Comparison of ENCODE assay signal across 8 worm cellular contexts in genomic region chrII:5688959-5689358, ce11.
TF ChIP-seq lines count a peak whose summit lies in the region.

Gene C25H3.11 (minus strand): TSS chrII:5689040.

TF ChIP-seq in whole organism, L1 larva, 84 proteins besides CTCF, POLR2A, EP300 and RAD21 (continues in another document):
- TF ChIP-seq nhr-20 (tag; optimal IDR thresholded peaks at IDR 0.05; lab: Kevin White, UChicago): peak; percentile 31
- peak; percentile 6 for TF ChIP-seq unc-130 (tag; optimal IDR thresholded peaks at IDR 0.05; lab: Kevin White, UChicago)
- TF ChIP-seq nhr-71 (tag; optimal IDR thresholded peaks at IDR 0.05; lab: Kevin White, UChicago): peak; percentile 40
- no peak for TF ChIP-seq fos-1 (tag; optimal IDR thresholded peaks at IDR 0.05; lab: Kevin White, UChicago)
- no peak for TF ChIP-seq ceh-90 (tag; optimal IDR thresholded peaks at IDR 0.05; lab: Kevin White, UChicago)
- no peak for TF ChIP-seq pax-3 (tag; optimal IDR thresholded peaks at IDR 0.05; lab: Kevin White, UChicago)
- TF ChIP-seq F16B12.6 (tag; optimal IDR thresholded peaks at IDR 0.05; lab: Kevin White, UChicago): no peak
- TF ChIP-seq xbp-1 (tag; optimal IDR thresholded peaks at IDR 0.05; lab: Kevin White, UChicago): no peak
- TF ChIP-seq snu-23 (GFP tag; optimal IDR thresholded peaks at IDR 0.05; lab: Kevin White, UChicago): peak; percentile 53
- peak; percentile 70 for TF ChIP-seq nhr-85 (tag; lab: Kevin White, UChicago)
- TF ChIP-seq dpl-1 (GFP tag; optimal IDR thresholded peaks at IDR 0.05; lab: Kevin White, UChicago): peak in 2 of 3 experiments; percentile 9 to 27
- TF ChIP-seq aha-1 (tag; optimal IDR thresholded peaks at IDR 0.05; lab: Kevin White, UChicago): no peak

TF ChIP-seq in whole organism, L2 larva, 48 proteins besides CTCF, POLR2A, EP300 and RAD21 (continues in another document):
- TF ChIP-seq nhr-10 (tag; optimal IDR thresholded peaks at IDR 0.05; lab: Kevin White, UChicago): no peak
- peak; percentile 59 for TF ChIP-seq crh-2 (tag; optimal IDR thresholded peaks at IDR 0.05; lab: Kevin White, UChicago)
- no peak for TF ChIP-seq snpc-4 (tag; optimal IDR thresholded peaks at IDR 0.05; lab: Kevin White, UChicago)
- TF ChIP-seq C34F6.9 (tag; optimal IDR thresholded peaks at IDR 0.05; lab: Kevin White, UChicago): peak; percentile 47
- peak; percentile 41 for TF ChIP-seq nhr-25 (tag; optimal IDR thresholded peaks at IDR 0.05; lab: Kevin White, UChicago)
- TF ChIP-seq sem-4 (tag; optimal IDR thresholded peaks at IDR 0.05; lab: Kevin White, UChicago): no peak
- peak; percentile 21 for TF ChIP-seq nhr-21 (tag; optimal IDR thresholded peaks at IDR 0.05; lab: Kevin White, UChicago)
- no peak for TF ChIP-seq skn-1 (tag; optimal IDR thresholded peaks at IDR 0.05; lab: Kevin White, UChicago)
- TF ChIP-seq unc-55 (GFP tag; optimal IDR thresholded peaks at IDR 0.05; lab: Kevin White, UChicago): peak; percentile 16
- peak; percentile 10 for TF ChIP-seq sma-3 (GFP tag; optimal IDR thresholded peaks at IDR 0.05; lab: Kevin White, UChicago)
- TF ChIP-seq fos-1 (tag; optimal IDR thresholded peaks at IDR 0.05; lab: Kevin White, UChicago): peak; percentile 33
- peak in 1 of 2 experiments; percentile 43 for TF ChIP-seq lsy-2 (tag; optimal IDR thresholded peaks at IDR 0.05; lab: Kevin White, UChicago)

TF ChIP-seq in whole organism, L3 larva, 47 proteins besides CTCF, POLR2A, EP300 and RAD21 (continues in another document):
- TF ChIP-seq pha-4 (tag; optimal IDR thresholded peaks at IDR 0.05; lab: Kevin White, UChicago) (peak; percentile 42), elt-2 (tag; optimal IDR thresholded peaks at IDR 0.05; lab: Kevin White, UChicago) (peak; percentile 70), nhr-25 (tag; optimal IDR thresholded peaks at IDR 0.05; lab: Kevin White, UChicago) (no peak), skn-1 (tag; optimal IDR thresholded peaks at IDR 0.05; lab: Kevin White, UChicago) (no peak), unc-39 (tag; optimal IDR thresholded peaks at IDR 0.05; lab: Kevin White, UChicago) (no peak), pqm-1 (tag; optimal IDR thresholded peaks at IDR 0.05; lab: Kevin White, UChicago) (peak; percentile 26), lsy-12 (tag; optimal IDR thresholded peaks at IDR 0.05; lab: Kevin White, UChicago) (peak; percentile 4), aly-2 (tag; optimal IDR thresholded peaks at IDR 0.05; lab: Kevin White, UChicago) (no peak), mdl-1 (tag; optimal IDR thresholded peaks at IDR 0.05; lab: Kevin White, UChicago) (no peak), lin-15B (tag; optimal IDR thresholded peaks at IDR 0.05; lab: Kevin White, UChicago) (peak; percentile 53), nhr-67 (tag; optimal IDR thresholded peaks at IDR 0.05; lab: Kevin White, UChicago) (no peak), ztf-11 (tag; optimal IDR thresholded peaks at IDR 0.05; lab: Kevin White, UChicago) (no peak)

TF ChIP-seq in whole organism, L4 larva, 104 proteins besides CTCF, POLR2A, EP300 and RAD21 (continues in another document):
- TF ChIP-seq T26A8.4 (GFP tag; IDR thresholded peaks at IDR 0.05; lab: Robert Waterston, UW) (0 out of 2 replicates have a peak, but pooled peaks have one; percentile 15), ZK337.2 (GFP tag; IDR thresholded peaks at IDR 0.05; lab: Robert Waterston, UW) (no peak), mxl-3 (GFP tag; optimal IDR thresholded peaks at IDR 0.05; lab: Kevin White, UChicago) (peak; percentile 54), lin-29 (GFP tag; IDR thresholded peaks at IDR 0.05; lab: Robert Waterston, UW) (no peak), nhr-76 (tag; optimal IDR thresholded peaks at IDR 0.05; lab: Kevin White, UChicago) (no peak), mes-2 (tag; optimal IDR thresholded peaks at IDR 0.05; lab: Kevin White, UChicago; ENCODE audit: poor library complexity, severe bottlenecking) (peak; percentile 64), arid-1 (GFP tag; conservative IDR thresholded peaks at IDR 0.05; lab: Robert Waterston, UW) (0 out of 2 replicates have a peak, but pooled peaks have one; percentile 24), ceh-82 (tag; optimal IDR thresholded peaks at IDR 0.05; lab: Kevin White, UChicago) (no peak), ceh-44 (GFP tag; IDR thresholded peaks at IDR 0.05; lab: Robert Waterston, UW) (no peak), Y75B8A.6 (GFP tag; IDR thresholded peaks at IDR 0.05; lab: Robert Waterston, UW) (0 out of 2 replicates have a peak, but pooled peaks have one; percentile 10), lim-7 (GFP tag; IDR thresholded peaks at IDR 0.05; lab: Robert Waterston, UW) (no peak)

TF ChIP-seq in whole organism, late embryonic, 69 proteins besides CTCF, POLR2A, EP300 and RAD21:
- TF ChIP-seq ceh-2 (tag; optimal IDR thresholded peaks at IDR 0.05; lab: Kevin White, UChicago) (peak; percentile 35), ama-1 (optimal IDR thresholded peaks at IDR 0.05; lab: Kevin White, UChicago) (peak; percentile 5), hlh-30 (tag; optimal IDR thresholded peaks at IDR 0.05; lab: Kevin White, UChicago; ENCODE audit: insufficient read depth) (peak; percentile 55), ceh-9 (tag; optimal IDR thresholded peaks at IDR 0.05; lab: Kevin White, UChicago) (no peak), ceh-45 (GFP tag; IDR thresholded peaks at IDR 0.05; lab: Robert Waterston, UW) (no peak), ref-2 (tag; optimal IDR thresholded peaks at IDR 0.05; lab: Kevin White, UChicago) (no peak), syd-9 (tag; optimal IDR thresholded peaks at IDR 0.05; lab: Kevin White, UChicago) (no peak)

TF ChIP-seq in whole organism, midembryonic, 9 proteins besides CTCF, POLR2A, EP300 and RAD21:
- no peak for TF ChIP-seq T22C8.4 (GFP tag; IDR thresholded peaks at IDR 0.05; lab: Robert Waterston, UW)
- peak; percentile 46; the same call in 1 of the 2 replicates for TF ChIP-seq klf-2 (GFP tag; conservative IDR thresholded peaks at IDR 0.05; lab: Robert Waterston, UW)

TF ChIP-seq in whole organism, mixed stage, embryonic, 35 proteins besides CTCF, POLR2A, EP300 and RAD21:
- peak; percentile 6 for TF ChIP-seq mep-1 (tag; optimal IDR thresholded peaks at IDR 0.05; lab: Kevin White, UChicago)
- no peak for TF ChIP-seq pha-4 (tag; optimal IDR thresholded peaks at IDR 0.05; lab: Kevin White, UChicago)
- TF ChIP-seq M03D4.4 (tag; optimal IDR thresholded peaks at IDR 0.05; lab: Kevin White, UChicago): peak; percentile 8
- TF ChIP-seq nhr-2 (tag; optimal IDR thresholded peaks at IDR 0.05; lab: Kevin White, UChicago): peak; percentile 12

TF ChIP-seq in whole organism, young adult, 124 proteins besides CTCF, POLR2A, EP300 and RAD21 (continues in another document):
- TF ChIP-seq K11D2.4 (GFP tag; IDR thresholded peaks at IDR 0.05; lab: Robert Waterston, UW): no peak
- TF ChIP-seq nhr-80 (tag; optimal IDR thresholded peaks at IDR 0.05; lab: Kevin White, UChicago): peak; percentile 61
- TF ChIP-seq nhr-179 (tag; optimal IDR thresholded peaks at IDR 0.05; lab: Kevin White, UChicago): no peak
- TF ChIP-seq D2030.7 (GFP tag; IDR thresholded peaks at IDR 0.05; lab: Robert Waterston, UW): 0 out of 2 replicates have a peak, but pooled peaks have one; percentile 21
- no peak for TF ChIP-seq ztf-25 (GFP tag; IDR thresholded peaks at IDR 0.05; lab: Robert Waterston, UW)
- no peak for TF ChIP-seq ceh-58 (GFP tag; IDR thresholded peaks at IDR 0.05; lab: Robert Waterston, UW)
- peak; percentile 17 for TF ChIP-seq athp-1 (tag; optimal IDR thresholded peaks at IDR 0.05; lab: Kevin White, UChicago)
- no peak for TF ChIP-seq him-1 (tag; optimal IDR thresholded peaks at IDR 0.05; lab: Kevin White, UChicago)
- no peak for TF ChIP-seq ztf-26 (tag; optimal IDR thresholded peaks at IDR 0.05; lab: Kevin White, UChicago)
- peak; percentile 10 for TF ChIP-seq madf-10 (tag; optimal IDR thresholded peaks at IDR 0.05; lab: Kevin White, UChicago)
- no peak for TF ChIP-seq let-607 (tag; optimal IDR thresholded peaks at IDR 0.05; lab: Kevin White, UChicago)
- TF ChIP-seq ceh-91 (GFP tag; IDR thresholded peaks at IDR 0.05; lab: Robert Waterston, UW): no peak
- TF ChIP-seq snpc-1.1 (tag; optimal IDR thresholded peaks at IDR 0.05; lab: Kevin White, UChicago; ENCODE audit: insufficient read depth): no peak
- no peak for TF ChIP-seq zfh-2 (GFP tag; conservative IDR thresholded peaks at IDR 0.05; lab: Robert Waterston, UW)
- TF ChIP-seq mcd-1 (GFP tag; IDR thresholded peaks at IDR 0.05; lab: Robert Waterston, UW): no peak
- no peak for TF ChIP-seq lsy-27 (tag; optimal IDR thresholded peaks at IDR 0.05; lab: Kevin White, UChicago; ENCODE audit: borderline replicate concordance, insufficient read depth)
- TF ChIP-seq F22D6.2 (tag; optimal IDR thresholded peaks at IDR 0.05; lab: Kevin White, UChicago): no peak
- no peak for TF ChIP-seq zim-3 (tag; optimal IDR thresholded peaks at IDR 0.05; lab: Kevin White, UChicago)
- no peak for TF ChIP-seq ccch-3 (GFP tag; optimal IDR thresholded peaks at IDR 0.05; lab: Kevin White, UChicago)
- TF ChIP-seq hrde-1 (tag; optimal IDR thresholded peaks at IDR 0.05; lab: Kevin White, UChicago; ENCODE audit: borderline replicate concordance): no peak
- peak; percentile 31 for TF ChIP-seq B0336.3 (GFP tag; IDR thresholded peaks at IDR 0.05; lab: Robert Waterston, UW)
- no peak for TF ChIP-seq ZK185.1 (tag; optimal IDR thresholded peaks at IDR 0.05; lab: Kevin White, UChicago; ENCODE audit: poor library complexity, severe bottlenecking)
- no peak for TF ChIP-seq Y79H2A.3 (GFP tag; conservative IDR thresholded peaks at IDR 0.05; lab: Robert Waterston, UW)
- no peak for TF ChIP-seq snpc-4 (GFP tag; optimal IDR thresholded peaks at IDR 0.05; lab: Kevin White, UChicago)
- TF ChIP-seq snpc-4 (tag; optimal IDR thresholded peaks at IDR 0.05; lab: Kevin White, UChicago): peak in 3 of 4 experiments; percentile 10 to 46 (median 33)
- no peak for TF ChIP-seq mes-4 (tag; optimal IDR thresholded peaks at IDR 0.05; lab: Kevin White, UChicago)
- TF ChIP-seq ztf-28 (GFP tag; IDR thresholded peaks at IDR 0.05; lab: Robert Waterston, UW): no peak
- TF ChIP-seq somi-1 (GFP tag; optimal IDR thresholded peaks at IDR 0.05; lab: Kevin White, UChicago): no peak
- TF ChIP-seq tbp1 (GFP tag; optimal IDR thresholded peaks at IDR 0.05; lab: Kevin White, UChicago): peak; percentile 41
- no peak for TF ChIP-seq ets-4 (GFP tag; optimal IDR thresholded peaks at IDR 0.05; lab: Kevin White, UChicago)
- TF ChIP-seq F49E8.2 (tag; optimal IDR thresholded peaks at IDR 0.05; lab: Kevin White, UChicago; ENCODE audit: insufficient read depth): no peak
- TF ChIP-seq cebp-1 (GFP tag; IDR thresholded peaks at IDR 0.05; lab: Robert Waterston, UW): no peak; the same call in 1 of the 2 replicates
- peak; percentile 63 for TF ChIP-seq cebp-1 (tag; optimal IDR thresholded peaks at IDR 0.05; lab: Kevin White, UChicago)
- TF ChIP-seq snpc-3.4 (tag; optimal IDR thresholded peaks at IDR 0.05; lab: Kevin White, UChicago): no peak
- TF ChIP-seq ztf-22 (GFP tag; optimal IDR thresholded peaks at IDR 0.05; lab: Kevin White, UChicago): no peak
- TF ChIP-seq T26A5.8 (tag; optimal IDR thresholded peaks at IDR 0.05; lab: Kevin White, UChicago): no peak
- TF ChIP-seq lag-1 (GFP tag; IDR thresholded peaks at IDR 0.05; lab: Robert Waterston, UW): no peak
